Worm (Caenorhabditis elegans): Measurements from ENCODE around the gene ints-7.
"Not testable (repeated sequence)": the region's sequence is repeated elsewhere in the genome, so short reads cannot be mapped to it uniquely, and the experiment has no call there.

Gene ints-7

DNA sequence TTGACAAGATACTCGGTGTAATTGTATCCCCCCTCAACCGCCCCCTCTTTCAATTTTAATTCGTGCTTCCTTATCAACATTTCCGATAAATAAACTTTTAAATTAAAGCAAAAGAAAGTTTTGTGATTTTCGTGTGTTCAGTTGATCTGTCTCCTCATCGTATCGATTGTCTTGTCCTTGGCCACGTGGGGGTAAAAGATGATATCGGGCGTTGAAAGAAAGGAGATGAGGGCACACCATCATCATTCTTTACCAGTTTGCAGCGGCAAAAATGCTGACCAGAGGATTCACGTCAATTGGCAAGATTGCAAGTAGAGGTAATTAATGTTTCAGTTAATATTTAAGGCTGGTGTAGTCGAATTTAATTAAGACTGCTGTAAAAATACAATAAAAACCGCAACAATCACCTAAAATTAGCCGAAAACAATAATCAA is 35.4 kb upstream of the ints-7 start, which contains the start of gene F54D5.7:
Gene F54D5.7, plus strand, starts transcription at position 264 of the 434 bp plus-strand sequence.
- peak; percentile 38 for TF ChIP-seq unc-120 (tag; optimal IDR thresholded peaks at IDR 0.05; ENCODE audit: poor library complexity, severe bottlenecking)
- TF ChIP-seq nhr-237 (tag; optimal IDR thresholded peaks at IDR 0.05) = no peak
- no peak for TF ChIP-seq ceh-83 (GFP tag; optimal IDR thresholded peaks at IDR 0.05)
- TF ChIP-seq M03D4.4 (tag; optimal IDR thresholded peaks at IDR 0.05) = peak; percentile 9
- TF ChIP-seq unc-62 (GFP tag; optimal IDR thresholded peaks at IDR 0.05) = no peak
- peak; percentile 11 for TF ChIP-seq flh-1 (GFP tag; optimal IDR thresholded peaks at IDR 0.05)
- TF ChIP-seq ztf-11 (tag; optimal IDR thresholded peaks at IDR 0.05) = no peak
- no peak for TF ChIP-seq pha-4 (tag; optimal IDR thresholded peaks at IDR 0.05)
- no peak for TF ChIP-seq drap-1 (GFP tag; optimal IDR thresholded peaks at IDR 0.05)
- TF ChIP-seq ceh-43 (GFP tag; optimal IDR thresholded peaks at IDR 0.05) = peak; percentile 51
- no peak for TF ChIP-seq unc-39 (tag; optimal IDR thresholded peaks at IDR 0.05)
- TF ChIP-seq hlh-1 (tag; optimal IDR thresholded peaks at IDR 0.05) = peak; percentile 4
- TF ChIP-seq nhr-12 (tag; optimal IDR thresholded peaks at IDR 0.05) = peak; percentile 3
- peak; percentile 5 for TF ChIP-seq ces-1 (GFP tag; optimal IDR thresholded peaks at IDR 0.05)
- TF ChIP-seq elt-1 (tag; optimal IDR thresholded peaks at IDR 0.05; ENCODE audit: borderline replicate concordance, insufficient read depth) = peak; percentile 8
- no peak for TF ChIP-seq ceh-39 (tag; optimal IDR thresholded peaks at IDR 0.05)
- no peak for TF ChIP-seq blmp-1 (tag; optimal IDR thresholded peaks at IDR 0.05)

- TF ChIP-seq ztf-11, elt-3, snpc-4 (tag; optimal IDR thresholded peaks at IDR 0.05): not testable (repeated sequence)
Observed at ce11 chrII:11551981-11552380, 30.7 kb upstream of the ints-7 start, which contains the start of gene dhgd-1. Gene dhgd-1, minus strand, starts transcription at chrII:11552081.

ce11 chrII:11555634-11556033 is 27.0 kb upstream of the ints-7 start, which contains the start of gene F54D5.24:
Gene F54D5.24, plus strand, starts transcription at chrII:11555949.
- TF ChIP-seq sptf-1 (tag; optimal IDR thresholded peaks at IDR 0.05) (peak; percentile 57), hlh-1 (tag; optimal IDR thresholded peaks at IDR 0.05) (peak; percentile 96), zip-8 (tag; optimal IDR thresholded peaks at IDR 0.05) (no peak)

DNA sequence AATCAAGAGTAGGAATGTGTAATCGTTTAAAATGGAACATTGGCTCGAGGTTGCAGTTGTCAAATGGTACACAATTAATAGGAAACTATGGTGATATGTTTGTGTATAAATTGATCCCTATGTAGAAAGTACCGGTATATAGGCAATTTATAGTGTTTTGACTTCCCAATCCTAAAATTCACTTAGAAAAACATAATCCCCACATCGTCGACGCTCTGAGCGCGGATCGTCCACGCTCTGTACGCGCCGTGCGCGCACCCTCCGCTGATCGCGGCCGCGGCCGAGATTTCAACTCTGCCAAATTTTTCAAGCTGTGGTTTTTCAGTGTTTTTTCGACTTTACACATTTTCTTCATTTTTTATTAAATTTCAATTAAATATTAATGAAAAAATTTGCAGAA is 26.3 kb upstream of the ints-7 start, which contains the start of gene F54D5.17:
Gene F54D5.17, plus strand, starts transcription at position 301 of the 400 bp plus-strand sequence.
- no peak for TF ChIP-seq cnd-1 (tag; optimal IDR thresholded peaks at IDR 0.05)
- no peak for TF ChIP-seq nhr-28 (tag; optimal IDR thresholded peaks at IDR 0.05)
- no peak for TF ChIP-seq ces-1 (GFP tag; optimal IDR thresholded peaks at IDR 0.05)
- TF ChIP-seq mab-5 (tag; optimal IDR thresholded peaks at IDR 0.05) = no peak
- TF ChIP-seq nhr-2 (tag; optimal IDR thresholded peaks at IDR 0.05) = no peak
- no peak for TF ChIP-seq drap-1 (GFP tag; optimal IDR thresholded peaks at IDR 0.05)
- no peak for TF ChIP-seq zip-8 (tag; optimal IDR thresholded peaks at IDR 0.05)
- TF ChIP-seq tbx-8 (GFP tag; optimal IDR thresholded peaks at IDR 0.05) = no peak
- no peak for TF ChIP-seq nhr-12 (tag; optimal IDR thresholded peaks at IDR 0.05)
- TF ChIP-seq lin-32 (GFP tag; optimal IDR thresholded peaks at IDR 0.05) = no peak
- TF ChIP-seq lin-13 (tag; optimal IDR thresholded peaks at IDR 0.05) = no peak
- TF ChIP-seq mep-1 (tag; optimal IDR thresholded peaks at IDR 0.05) = no peak
- TF ChIP-seq sptf-1 (tag; optimal IDR thresholded peaks at IDR 0.05) = no peak
- TF ChIP-seq elt-1 (tag; optimal IDR thresholded peaks at IDR 0.05; ENCODE audit: borderline replicate concordance, insufficient read depth) = no peak

ce11 chrII:11564127-11564526 is 18.5 kb upstream of the ints-7 start, which contains the start of gene F54D5.15:
Gene F54D5.15, minus strand, starts transcription at chrII:11564227.
- TF ChIP-seq flh-1 (GFP tag; optimal IDR thresholded peaks at IDR 0.05) = no peak
- peak; percentile 60 for TF ChIP-seq sptf-1 (tag; optimal IDR thresholded peaks at IDR 0.05)

DNA sequence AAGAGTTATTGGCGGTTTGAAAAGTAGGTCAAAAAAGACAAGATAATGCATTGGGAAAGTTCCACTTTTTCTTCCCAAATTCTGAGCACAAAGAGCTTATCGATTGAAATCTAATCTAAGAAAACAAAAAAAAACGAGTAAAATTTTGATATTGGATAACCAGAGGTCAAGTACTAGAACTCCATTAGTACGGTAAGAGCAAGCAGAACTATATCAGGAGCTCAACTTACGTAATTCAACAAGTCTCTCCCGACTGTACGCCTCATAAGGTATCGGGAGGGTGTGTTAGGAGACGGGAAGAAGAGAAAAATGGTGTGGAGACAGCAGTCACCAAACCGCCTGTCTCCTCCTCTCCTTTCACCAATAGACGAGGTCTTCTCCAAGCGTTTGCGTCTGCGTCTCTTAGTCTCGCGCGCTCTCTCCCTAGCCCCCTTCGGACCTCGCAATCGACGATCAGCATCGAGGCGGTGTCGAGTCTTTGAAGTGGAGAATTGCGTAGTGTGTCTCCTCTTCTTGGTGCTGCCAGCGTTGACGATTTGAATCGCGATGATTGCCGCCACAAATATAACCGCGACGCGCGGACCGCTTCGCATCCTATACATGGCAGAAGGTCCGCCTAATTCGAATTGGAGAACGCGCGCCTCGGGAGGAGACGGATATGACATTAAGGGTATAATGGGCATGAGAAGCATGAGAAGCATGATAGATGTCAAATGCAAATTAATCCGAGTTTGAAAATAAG is 15.5 kb upstream of the ints-7 start, which contains the start of gene F54D5.5:
Gene F54D5.5, minus strand, starts transcription at position 51 of the 742 bp plus-strand sequence.
- TF ChIP-seq unc-120 (tag; optimal IDR thresholded peaks at IDR 0.05; ENCODE audit: poor library complexity, severe bottlenecking) = peak; percentile 8
- peak; percentile 50 for TF ChIP-seq hlh-1 (tag; optimal IDR thresholded peaks at IDR 0.05)
- peak; percentile 48 for TF ChIP-seq unc-62 (GFP tag; optimal IDR thresholded peaks at IDR 0.05)
- no peak for TF ChIP-seq nhr-28 (tag; optimal IDR thresholded peaks at IDR 0.05)
- peak; percentile 65 for TF ChIP-seq ham-2 (GFP tag; optimal IDR thresholded peaks at IDR 0.05)
- no peak for TF ChIP-seq tbx-8 (GFP tag; optimal IDR thresholded peaks at IDR 0.05)
- peak; percentile 90 for TF ChIP-seq ces-1 (GFP tag; optimal IDR thresholded peaks at IDR 0.05)
- TF ChIP-seq lsy-2 (tag; optimal IDR thresholded peaks at IDR 0.05) = peak; percentile 44
- TF ChIP-seq cnd-1 (tag; optimal IDR thresholded peaks at IDR 0.05) = peak; percentile 86
- TF ChIP-seq flh-1 (GFP tag; optimal IDR thresholded peaks at IDR 0.05) = no peak
- peak; percentile 16 for TF ChIP-seq pha-4 (tag; optimal IDR thresholded peaks at IDR 0.05)
- no peak for TF ChIP-seq M03D4.4 (tag; optimal IDR thresholded peaks at IDR 0.05)
- TF ChIP-seq drap-1 (GFP tag; optimal IDR thresholded peaks at IDR 0.05) = peak; percentile 23
- peak; percentile 88 for TF ChIP-seq sptf-1 (tag; optimal IDR thresholded peaks at IDR 0.05)
- peak; percentile 80 for TF ChIP-seq ztf-11 (tag; optimal IDR thresholded peaks at IDR 0.05)
- TF ChIP-seq snpc-4 (tag; optimal IDR thresholded peaks at IDR 0.05) = no peak
- no peak for TF ChIP-seq ceh-83 (GFP tag; optimal IDR thresholded peaks at IDR 0.05)
- no peak for TF ChIP-seq ceh-43 (GFP tag; optimal IDR thresholded peaks at IDR 0.05)
- TF ChIP-seq lin-32 (GFP tag; optimal IDR thresholded peaks at IDR 0.05) = no peak
- no peak for TF ChIP-seq nhr-12 (tag; optimal IDR thresholded peaks at IDR 0.05)
- peak; percentile 27 for TF ChIP-seq ceh-39 (tag; optimal IDR thresholded peaks at IDR 0.05)
- TF ChIP-seq elt-3 (tag; optimal IDR thresholded peaks at IDR 0.05) = no peak
- no peak for TF ChIP-seq sem-2 (GFP tag; optimal IDR thresholded peaks at IDR 0.05)
- peak; percentile 42 for TF ChIP-seq elt-1 (tag; optimal IDR thresholded peaks at IDR 0.05; ENCODE audit: borderline replicate concordance, insufficient read depth)
- TF ChIP-seq mab-5 (tag; optimal IDR thresholded peaks at IDR 0.05) = no peak
- TF ChIP-seq blmp-1 (tag; optimal IDR thresholded peaks at IDR 0.05) = no peak
- TF ChIP-seq mep-1 (tag; optimal IDR thresholded peaks at IDR 0.05) = peak; percentile 70
- no peak for TF ChIP-seq zip-8 (tag; optimal IDR thresholded peaks at IDR 0.05)
- TF ChIP-seq unc-39 (tag; optimal IDR thresholded peaks at IDR 0.05) = peak; percentile 63
- TF ChIP-seq nhr-2 (tag; optimal IDR thresholded peaks at IDR 0.05) = no peak
- TF ChIP-seq lin-13 (tag; optimal IDR thresholded peaks at IDR 0.05) = peak; percentile 35
